Worm (Caenorhabditis elegans) whole organism, L4 larva: ENCODE measurements around the gene rpt-4.
A peak's percentile ranks its signal among the peaks of the same experiment; 100 is the strongest.

Source experiments
- F37D6.2 ChIP-seq: sonication (generic microtip); optimal IDR thresholded peaks from 2 replicates; lab custom pipeline; 2016; ENCODE audit warnings: mild to moderate bottlenecking, missing genetic modification characterization, missing compliant biosample characterization
- F44E2.7 ChIP-seq: fragments of 200-800 bp; sonication (Bioruptor generic); IDR thresholded peaks from 2 replicates; pipeline ENCODE4 v2.1.2; 2022; ENCODE audit warnings: missing genetic modification characterization, missing compliant biosample characterization
- R02D3.7 ChIP-seq: fragments of 150-350 bp; sonication (generic microtip); optimal IDR thresholded peaks from 3 replicates; lab custom pipeline; 2014; ENCODE audit warnings: missing biosample characterization, missing genetic modification characterization
- Y105C5A.15 ChIP-seq: fragments of 200-800 bp; sonication (Bioruptor generic); IDR thresholded peaks from 2 replicates; pipeline ENCODE4 v1.3.6; 2022; ENCODE audit warnings: missing genetic modification characterization, missing compliant biosample characterization
- ZK337.2 ChIP-seq: fragments of 200-800 bp; sonication (Bioruptor generic); IDR thresholded peaks from 2 replicates; pipeline ENCODE4 v1.3.6; 2022; ENCODE audit warnings: missing genetic modification reagents, missing genetic modification characterization, missing compliant biosample characterization
- aha-1 ChIP-seq: fragments of 150-350 bp; peaks from one replicate; lab custom pipeline; 2014; ENCODE audit warnings: missing biosample characterization, missing genetic modification characterization
- aly-2 ChIP-seq: sonication (generic microtip); optimal IDR thresholded peaks from 2 replicates; lab custom pipeline; 2018; ENCODE audit warnings: missing biosample characterization, missing genetic modification characterization
- ceh-44 ChIP-seq: fragments of 200-800 bp; sonication (Bioruptor generic); IDR thresholded peaks from 2 replicates; pipeline ENCODE4 v1.3.6; 2022; ENCODE audit warnings: missing genetic modification reagents, missing genetic modification characterization, missing compliant biosample characterization
- ceh-62 ChIP-seq: sonication (generic microtip); optimal IDR thresholded peaks from 2 replicates; lab custom pipeline; 2017; ENCODE audit warnings: missing biosample characterization, missing genetic modification characterization
- dmd-6 ChIP-seq: fragments of 200-800 bp; sonication (Bioruptor generic); IDR thresholded peaks from 2 replicates; pipeline ENCODE4 v1.3.6; 2022; ENCODE audit warnings: missing genetic modification reagents, missing genetic modification characterization, missing compliant biosample characterization
- dmd-9 ChIP-seq: fragments of 200-800 bp; sonication (Bioruptor generic); IDR thresholded peaks from 2 replicates; pipeline ENCODE4 v1.3.6; 2022; ENCODE audit warnings: missing genetic modification reagents, missing genetic modification characterization, missing compliant biosample characterization
- dve-1 ChIP-seq: sonication (generic microtip); optimal IDR thresholded peaks from 2 replicates; lab custom pipeline; 2017; ENCODE audit warnings: antibody characterized with exemption, mild to moderate bottlenecking, missing genetic modification characterization, missing compliant biosample characterization; ENCODE audit not compliant: insufficient read depth
- egl-27 ChIP-seq: sonication (generic microtip); optimal IDR thresholded peaks from 3 replicates; lab custom pipeline; 2017; ENCODE audit warnings: missing biosample characterization, missing genetic modification reagents, missing genetic modification characterization
- gei-8 ChIP-seq: fragments of 200-800 bp; sonication (Bioruptor generic); optimal IDR thresholded peaks from 2 replicates; lab custom pipeline; 2018; ENCODE audit warnings: mild to moderate bottlenecking, missing genetic modification characterization, missing compliant biosample characterization
- hlh-11 ChIP-seq: fragments of 200-800 bp; sonication (Bioruptor generic); optimal IDR thresholded peaks from 2 replicates; lab custom pipeline; 2018; ENCODE audit warnings: mild to moderate bottlenecking, missing genetic modification characterization, missing compliant biosample characterization
- hlh-30 ChIP-seq: sonication (generic microtip); optimal IDR thresholded peaks from 2 replicates; lab custom pipeline; 2017; ENCODE audit warnings: antibody characterized with exemption, mild to moderate bottlenecking, missing genetic modification characterization, missing compliant biosample characterization; ENCODE audit not compliant: insufficient read depth
- hmg-1.1 ChIP-seq: fragments of 200-800 bp; sonication (Bioruptor generic); IDR thresholded peaks from 2 replicates; pipeline ENCODE4 v1.3.6; 2022; ENCODE audit warnings: missing genetic modification reagents, missing genetic modification characterization, missing compliant biosample characterization
- lin-15B ChIP-seq: fragments of 150-350 bp; sonication (generic microtip); optimal IDR thresholded peaks from 3 replicates; lab custom pipeline; 2014; ENCODE audit warnings: missing biosample characterization, missing genetic modification characterization
- lin-39 ChIP-seq: fragments of 150-350 bp; optimal IDR thresholded peaks from 2 replicates; lab custom pipeline; 2014; ENCODE audit warnings: missing biosample characterization, missing genetic modification reagents, missing genetic modification characterization
- lir-3 ChIP-seq: sonication (generic microtip); optimal IDR thresholded peaks from 2 replicates; lab custom pipeline; 2016; ENCODE audit warnings: mild to moderate bottlenecking, missing genetic modification characterization, missing compliant biosample characterization
- lsy-2 ChIP-seq, 2 experiments: fragments of 150-350 bp in 1 of 2; sonication (generic microtip) in 1 of 2; optimal IDR thresholded peaks; 2 replicates each; lab custom pipeline; 2014 to 2017; ENCODE audit warnings: missing biosample characterization in 2 of 2, missing genetic modification characterization in 2 of 2
- madf-9 ChIP-seq: fragments of 200-800 bp; sonication (Bioruptor generic); conservative IDR thresholded peaks from 2 replicates; pipeline ENCODE4 v1.3.6; 2022; ENCODE audit warnings: missing genetic modification reagents, missing genetic modification characterization, missing compliant biosample characterization
- mep-1 ChIP-seq: fragments of 150-350 bp; sonication (generic microtip); optimal IDR thresholded peaks from 3 replicates; lab custom pipeline; 2014; ENCODE audit warnings: missing biosample characterization, missing genetic modification characterization
- mxl-2 ChIP-seq: fragments of 200-800 bp; sonication (Bioruptor generic); conservative IDR thresholded peaks from 2 replicates; pipeline ENCODE4 v1.3.6; 2022; ENCODE audit warnings: missing genetic modification reagents, missing genetic modification characterization, missing compliant biosample characterization
- nhr-10 ChIP-seq: fragments of 150-350 bp; optimal IDR thresholded peaks from 2 replicates; lab custom pipeline; 2014; ENCODE audit warnings: missing biosample characterization, missing genetic modification characterization
- nhr-11 ChIP-seq: fragments of 150-350 bp; optimal IDR thresholded peaks from 2 replicates; lab custom pipeline; 2014; ENCODE audit warnings: missing biosample characterization, missing genetic modification characterization
- nhr-28 ChIP-seq: fragments of 150-350 bp; optimal IDR thresholded peaks from 2 replicates; lab custom pipeline; 2014; ENCODE audit warnings: missing biosample characterization, missing genetic modification characterization
- nhr-48 ChIP-seq: sonication (generic microtip); optimal IDR thresholded peaks from 2 replicates; lab custom pipeline; 2016; ENCODE audit warnings: mild to moderate bottlenecking, missing genetic modification characterization, missing compliant biosample characterization
- nhr-6 ChIP-seq: fragments of 150-350 bp; optimal IDR thresholded peaks from 2 replicates; lab custom pipeline; 2014; ENCODE audit warnings: missing biosample characterization, missing genetic modification characterization
- nhr-76 ChIP-seq: fragments of 150-350 bp; optimal IDR thresholded peaks from 2 replicates; lab custom pipeline; 2014; ENCODE audit warnings: missing biosample characterization, missing genetic modification characterization
- nhr-77 ChIP-seq: fragments of 150-350 bp; optimal IDR thresholded peaks from 2 replicates; lab custom pipeline; 2014; ENCODE audit warnings: missing biosample characterization, missing genetic modification characterization
- pqm-1 ChIP-seq: sonication (generic microtip); optimal IDR thresholded peaks from 2 replicates; lab custom pipeline; 2017; ENCODE audit warnings: missing biosample characterization, missing genetic modification characterization
- rbr-2 ChIP-seq: sonication (generic microtip); optimal IDR thresholded peaks from 2 replicates; lab custom pipeline; 2016; ENCODE audit warnings: missing genotype, missing genetic modification characterization, missing compliant biosample characterization
- set-16 ChIP-seq: fragments of 200-800 bp; sonication (Bioruptor generic); IDR thresholded peaks from 2 replicates; pipeline ENCODE4 v1.3.6; 2022; ENCODE audit warnings: missing genetic modification reagents, missing genetic modification characterization, missing compliant biosample characterization
- skn-1 ChIP-seq: fragments of 150-350 bp; optimal IDR thresholded peaks from 2 replicates; lab custom pipeline; 2014; ENCODE audit warnings: missing biosample characterization, missing genetic modification characterization
- spr-1 ChIP-seq: sonication (generic microtip); optimal IDR thresholded peaks from 2 replicates; lab custom pipeline; 2016; ENCODE audit warnings: mild to moderate bottlenecking, missing genetic modification characterization, missing compliant biosample characterization
- tag-97 ChIP-seq: fragments of 200-800 bp; sonication (Bioruptor generic); IDR thresholded peaks from 2 replicates; pipeline ENCODE4 v1.3.6; 2022; ENCODE audit warnings: missing genetic modification characterization, missing compliant biosample characterization
- tra-1 ChIP-seq: fragments of 200-800 bp; sonication (Bioruptor generic); IDR thresholded peaks from 2 replicates; pipeline ENCODE4 v1.3.6; 2022; ENCODE audit warnings: missing genetic modification reagents, missing genetic modification characterization, missing compliant biosample characterization
- unc-130 ChIP-seq: sonication (generic microtip); optimal IDR thresholded peaks from 2 replicates; lab custom pipeline; 2016; ENCODE audit warnings: missing genetic modification reagents, missing genetic modification characterization, missing compliant biosample characterization
- unc-39 ChIP-seq: sonication (generic microtip); optimal IDR thresholded peaks from 2 replicates; lab custom pipeline; 2017; ENCODE audit warnings: missing biosample characterization, missing genetic modification characterization
- ztf-7 ChIP-seq: fragments of 150-350 bp; optimal IDR thresholded peaks from 2 replicates; lab custom pipeline; 2014; ENCODE audit warnings: missing biosample characterization, missing genetic modification characterization

rpt-4 gene

DNA sequence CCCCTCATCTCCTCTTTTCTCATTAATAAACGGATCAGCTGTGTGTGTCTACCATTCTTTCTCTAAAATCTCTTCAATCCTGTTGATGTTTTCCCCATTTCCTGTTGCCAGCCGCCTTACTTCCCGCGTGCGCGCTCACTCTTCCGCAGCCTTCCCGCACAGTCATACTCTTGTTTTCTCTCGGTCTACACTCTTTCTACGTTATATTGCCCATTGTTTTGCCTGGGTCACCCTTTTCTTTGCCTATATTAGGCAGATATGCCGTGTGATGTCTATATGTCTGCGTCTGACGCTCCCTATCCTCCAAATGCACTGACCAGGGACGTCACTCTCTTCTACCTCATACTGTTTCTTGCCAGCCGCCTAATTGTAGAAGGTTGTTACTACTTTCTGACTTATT is 20.3 kb upstream of the rpt-4 start (continued):
- no peak for TF ChIP-seq aly-2
- TF ChIP-seq rbr-2 (tag; lab: Kevin White, UChicago) = peak; percentile 28
- no peak for TF ChIP-seq ztf-7
- peak; percentile 17 for TF ChIP-seq nhr-6 (tag; lab: Kevin White, UChicago)
- TF ChIP-seq madf-9 (GFP tag; lab: Robert Waterston, UW) = peak; percentile 71
- TF ChIP-seq nhr-48 (tag; lab: Kevin White, UChicago) = peak; percentile 44
- TF ChIP-seq mxl-2 (GFP tag; lab: Robert Waterston, UW) = no peak
- no peak for TF ChIP-seq ceh-44
- TF ChIP-seq Y105C5A.15 (GFP tag; lab: Robert Waterston, UW) = no peak
- TF ChIP-seq hmg-1.1 (GFP tag; lab: Robert Waterston, UW) = peak; percentile 29; the same call in 1 of the 2 replicates
- TF ChIP-seq nhr-77 = no peak
- no peak for TF ChIP-seq unc-130 (GFP tag; lab: Kevin White, UChicago)
- TF ChIP-seq dmd-9 (GFP tag; lab: Robert Waterston, UW) = no peak
- peak; percentile 2 for TF ChIP-seq nhr-11 (tag; lab: Kevin White, UChicago)
- TF ChIP-seq aha-1 (tag; lab: Kevin White, UChicago) = peak; percentile 86
- no peak for TF ChIP-seq nhr-10 (tag; lab: Kevin White, UChicago)
- TF ChIP-seq R02D3.7 (tag; lab: Kevin White, UChicago) = no peak
- no peak for TF ChIP-seq skn-1 (tag; lab: Kevin White, UChicago)
- peak; percentile 43 for TF ChIP-seq dve-1
- no peak for TF ChIP-seq ceh-62 (tag; lab: Kevin White, UChicago)
- peak; percentile 45 for TF ChIP-seq spr-1 (tag; lab: Kevin White, UChicago)
- TF ChIP-seq F37D6.2 (tag; lab: Kevin White, UChicago) = no peak
- TF ChIP-seq lir-3 (tag; lab: Kevin White, UChicago) = no peak

DNA sequence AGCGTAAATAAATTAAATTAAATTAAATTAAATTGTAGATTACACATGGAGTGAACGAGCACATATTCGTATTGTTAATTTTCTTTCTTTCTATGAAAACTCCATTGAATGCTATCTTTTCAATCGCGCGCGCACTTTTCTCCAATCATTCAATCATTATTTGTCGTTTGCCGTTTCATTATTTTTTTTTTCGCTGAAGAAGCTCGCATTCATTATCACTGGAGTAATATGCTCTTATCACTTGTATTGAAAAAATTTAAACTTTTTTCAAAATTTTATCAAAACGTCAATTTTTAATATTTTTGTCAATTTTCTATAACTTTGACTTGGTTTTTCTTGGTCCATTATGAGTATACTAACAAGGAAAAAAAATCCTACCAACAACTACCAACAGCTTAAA is 19.5 kb upstream of the rpt-4 start:
- TF ChIP-seq dmd-6 (peak; percentile 32; the same call in 1 of the 2 replicates), nhr-11 (tag; lab: Kevin White, UChicago) (no peak), lin-39 (no peak), dve-1 (peak; percentile 13), pqm-1 (tag; lab: Kevin White, UChicago) (peak; percentile 31)

DNA sequence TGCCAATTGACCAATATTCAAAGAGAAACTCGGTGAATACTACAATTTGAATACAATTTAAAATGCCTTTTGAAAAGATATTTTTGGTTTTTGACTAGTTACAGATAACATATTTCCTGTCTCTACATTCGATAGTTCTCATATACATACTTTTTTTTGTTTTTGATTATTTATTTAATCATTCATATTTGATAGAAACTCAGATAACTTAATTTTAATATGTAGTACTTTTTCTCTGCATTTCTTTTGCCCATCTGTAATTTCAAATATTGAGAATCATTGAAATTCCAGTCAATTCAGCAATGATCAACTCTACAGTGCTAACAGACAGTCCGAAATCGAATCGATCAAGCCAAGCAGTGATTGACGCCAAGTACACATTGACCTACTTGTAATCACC is 15.0 kb upstream of the rpt-4 start, which contains the start of gene C23H3.2:
C23H3.2 (plus strand) TSS at position 301 of the 400 bp plus-strand sequence.
- no peak for TF ChIP-seq madf-9 (GFP tag; lab: Robert Waterston, UW)
- no peak for TF ChIP-seq egl-27 (tag; lab: Kevin White, UChicago)
- no peak for TF ChIP-seq ztf-7
- no peak for TF ChIP-seq tag-97
- no peak for TF ChIP-seq nhr-76 (tag; lab: Kevin White, UChicago)
- no peak for TF ChIP-seq unc-130 (GFP tag; lab: Kevin White, UChicago)
- no peak for TF ChIP-seq gei-8 (GFP tag; lab: Kevin White, UChicago)
- no peak for TF ChIP-seq dve-1
- TF ChIP-seq rbr-2 (tag; lab: Kevin White, UChicago) = no peak
- TF ChIP-seq set-16 = no peak
- no peak for TF ChIP-seq spr-1 (tag; lab: Kevin White, UChicago)
- TF ChIP-seq nhr-48 (tag; lab: Kevin White, UChicago) = no peak
- TF ChIP-seq, all 104 proteins: peak for 0

DNA sequence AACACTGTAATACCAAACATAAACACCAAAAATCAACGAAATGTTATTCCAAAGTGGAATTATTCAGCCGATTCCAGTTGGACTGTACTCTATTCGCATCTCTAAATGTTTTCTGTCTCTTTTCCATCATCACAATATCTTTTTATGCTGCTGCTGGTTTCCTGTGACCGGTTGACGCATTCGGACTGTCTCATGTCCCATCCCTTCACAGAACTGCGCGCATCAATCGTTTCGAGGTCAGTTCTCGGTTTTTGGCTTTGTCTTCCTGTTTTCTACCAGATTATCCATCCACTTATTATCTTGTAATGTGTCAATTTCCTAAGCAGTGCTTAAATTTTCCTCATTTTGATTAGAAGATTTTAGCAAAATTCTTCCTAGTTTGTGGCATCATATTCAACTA is 14.0 kb upstream of the rpt-4 start:
- no peak for TF ChIP-seq pqm-1 (tag; lab: Kevin White, UChicago)
- TF ChIP-seq ZK337.2 = no peak
- TF ChIP-seq hlh-11 (tag; lab: Kevin White, UChicago) = peak; percentile 22
- peak; percentile 26 for TF ChIP-seq nhr-28 (tag; lab: Kevin White, UChicago)
- TF ChIP-seq lsy-2 (tag; optimal IDR thresholded peaks at IDR 0.05; lab: Kevin White, UChicago) = no peak
- peak; percentile 47 for TF ChIP-seq hlh-30 (tag; lab: Kevin White, UChicago)
- no peak for TF ChIP-seq nhr-6 (tag; lab: Kevin White, UChicago)
- TF ChIP-seq F44E2.7 (GFP tag; lab: Robert Waterston, UW) = no peak
- no peak for TF ChIP-seq unc-130 (GFP tag; lab: Kevin White, UChicago)
- no peak for TF ChIP-seq lin-15B (tag; lab: Kevin White, UChicago)
- TF ChIP-seq tra-1 (GFP tag; lab: Robert Waterston, UW) = no peak
- no peak for TF ChIP-seq unc-39 (tag; lab: Kevin White, UChicago)
- no peak for TF ChIP-seq mep-1 (tag; lab: Kevin White, UChicago)
- no peak for TF ChIP-seq aly-2
